Fruit fly (Drosophila melanogaster) whole organism, wandering third instar larva: ENCODE results near the gene Shmt.

Source experiments
- CG9705 ChIP-seq: fragments of 200-800 bp; sonication (Bioruptor generic); optimal IDR thresholded peaks from 2 replicates; lab custom pipeline; 2018; ENCODE audit warnings: missing biosample characterization, mild to moderate bottlenecking, missing genetic modification characterization
- h ChIP-seq: fragments of 200-800 bp; sonication (Bioruptor generic); optimal IDR thresholded peaks from 3 replicates; lab custom pipeline; 2016; ENCODE audit warnings: missing biosample characterization, mild to moderate bottlenecking, missing genetic modification characterization

- TF ChIP-seq h (GFP tag; lab: Kevin White, UChicago) (no peak), CG9705 (GFP tag; lab: Kevin White, UChicago) (no peak)
These were observed 47.6 kb upstream of the Shmt start for dm6 chrX:5964169-5964686.
